Fruit fly (Drosophila melanogaster) whole organism, embryonic: ENCODE data around the gene DhpD.

Experiments
- Aef1 ChIP-seq: fragments of 200-800 bp; sonication (Bioruptor generic); IDR thresholded peaks from 3 replicates; pipeline ENCODE4 v1.3.6; 2022; ENCODE audit warnings: missing biosample characterization, missing genetic modification characterization
- BEAF-32 ChIP-seq: fragments of 200-800 bp; sonication (Bioruptor generic); optimal IDR thresholded peaks from 3 replicates; lab custom pipeline; 2017; ENCODE audit warnings: missing biosample characterization, missing genetic modification characterization, mild to moderate bottlenecking, moderate library complexity, missing genetic modification reagents
- Bgb ChIP-seq: fragments of 200-800 bp; sonication (Bioruptor generic); IDR thresholded peaks from 2 replicates; pipeline ENCODE4 v1.3.6; 2022; ENCODE audit warnings: missing biosample characterization, missing genetic modification characterization; ENCODE audit not compliant: partially characterized antibody
- CG10209 ChIP-seq: fragments of 200-800 bp; sonication (Bioruptor generic); optimal IDR thresholded peaks from 3 replicates; lab custom pipeline; 2017; ENCODE audit warnings: missing biosample characterization, mild to moderate bottlenecking, missing genetic modification characterization, missing genetic modification reagents
- CG10543 ChIP-seq: fragments of 200-800 bp; sonication (Bioruptor generic); optimal IDR thresholded peaks from 3 replicates; lab custom pipeline; 2017; ENCODE audit warnings: missing biosample characterization, mild to moderate bottlenecking, missing genetic modification characterization, moderate library complexity
- CG11456 ChIP-seq: fragments of 200-800 bp; sonication (Bioruptor generic); IDR thresholded peaks from 3 replicates; pipeline ENCODE4 v1.3.6; 2022; ENCODE audit warnings: missing biosample characterization, missing genetic modification characterization
- CG12942 ChIP-seq: fragments of 200-800 bp; sonication (Bioruptor generic); optimal IDR thresholded peaks from 3 replicates; lab custom pipeline; 2016; ENCODE audit warnings: missing biosample characterization, missing genetic modification characterization
- CG13287 ChIP-seq: fragments of 200-800 bp; sonication (Bioruptor generic); IDR thresholded peaks from 2 replicates; pipeline ENCODE4 v1.3.6; 2022; ENCODE audit warnings: missing biosample characterization, missing genetic modification characterization; ENCODE audit not compliant: partially characterized antibody
- CG14441 ChIP-seq: fragments of 200-800 bp; sonication (Bioruptor generic); IDR thresholded peaks from 2 replicates; pipeline ENCODE4 v1.3.6; 2022; ENCODE audit warnings: missing biosample characterization, missing genetic modification characterization
- CG14965 ChIP-seq: fragments of 200-800 bp; sonication (Bioruptor generic); optimal IDR thresholded peaks from 2 replicates; lab custom pipeline; 2016; ENCODE audit warnings: missing biosample characterization, missing genetic modification characterization, borderline replicate concordance
- CG1603 ChIP-seq: fragments of 200-800 bp; sonication (Bioruptor generic); optimal IDR thresholded peaks from 2 replicates; lab custom pipeline; 2019; ENCODE audit warnings: missing biosample characterization, mild to moderate bottlenecking, missing genetic modification characterization, moderate library complexity
- CG17186 ChIP-seq: fragments of 200-800 bp; sonication (Bioruptor generic); optimal IDR thresholded peaks from 3 replicates; lab custom pipeline; 2017; ENCODE audit warnings: missing biosample characterization, missing genetic modification reagents, missing genetic modification characterization
- CG17829 ChIP-seq: fragments of 200-800 bp; optimal IDR thresholded peaks from 2 replicates; lab custom pipeline; 2019; ENCODE audit warnings: missing biosample characterization, mild to moderate bottlenecking, missing genetic modification characterization, moderate library complexity
- CG1792 ChIP-seq: fragments of 200-800 bp; sonication (Bioruptor generic); optimal IDR thresholded peaks from 2 replicates; lab custom pipeline; 2016; ENCODE audit warnings: missing biosample characterization, missing genetic modification characterization
- CG18476 ChIP-seq: fragments of 200-800 bp; sonication (Bioruptor generic); optimal IDR thresholded peaks from 2 replicates; lab custom pipeline; 2016; ENCODE audit warnings: missing biosample characterization, mild to moderate bottlenecking, missing genetic modification characterization
- CG32532 ChIP-seq: fragments of 200-800 bp; sonication (Bioruptor generic); IDR thresholded peaks from 2 replicates; pipeline ENCODE4 v1.3.6; 2022; ENCODE audit warnings: missing biosample characterization, missing genetic modification characterization
- CG3281 ChIP-seq: fragments of 200-800 bp; sonication (Bioruptor generic); optimal IDR thresholded peaks from 3 replicates; lab custom pipeline; 2017; ENCODE audit warnings: missing biosample characterization, mild to moderate bottlenecking, missing genetic modification characterization
- CG5953 ChIP-seq: fragments of 200-800 bp; sonication (Bioruptor generic); IDR thresholded peaks from 2 replicates; pipeline ENCODE4 v1.3.6; 2022; ENCODE audit warnings: missing biosample characterization, missing genetic modification characterization
- CG7556 ChIP-seq: fragments of 200-800 bp; sonication (Bioruptor generic); optimal IDR thresholded peaks from 2 replicates; lab custom pipeline; 2017; ENCODE audit warnings: missing biosample characterization, mild to moderate bottlenecking, missing genetic modification characterization
- CG7987 ChIP-seq: fragments of 200-800 bp; sonication (Bioruptor generic); optimal IDR thresholded peaks from 2 replicates; lab custom pipeline; 2018; ENCODE audit warnings: missing biosample characterization, mild to moderate bottlenecking, missing genetic modification characterization, moderate library complexity
- CG8478 ChIP-seq: fragments of >200 bp; optimal IDR thresholded peaks from 2 replicates; lab custom pipeline; 2018
- CG8924 ChIP-seq: fragments of 200-800 bp; optimal IDR thresholded peaks from 3 replicates; lab custom pipeline; 2019; ENCODE audit warnings: missing biosample characterization, mild to moderate bottlenecking, missing genetic modification characterization, moderate library complexity
- H2.0 ChIP-seq: fragments of 200-800 bp; sonication (Bioruptor generic); IDR thresholded peaks from 2 replicates; pipeline ENCODE4 v1.3.6; 2022; ENCODE audit warnings: missing biosample characterization, missing genetic modification characterization
- Hmr ChIP-seq: fragments of 200-800 bp; sonication (Bioruptor generic); optimal IDR thresholded peaks from 3 replicates; lab custom pipeline; 2017; ENCODE audit warnings: mild to moderate bottlenecking, missing biosample characterization, missing genetic modification reagents, missing genetic modification characterization
- MBD-R2 ChIP-seq: fragments of 200-800 bp; sonication (Bioruptor generic); IDR thresholded peaks from 2 replicates; pipeline ENCODE4 v1.3.6; 2022; ENCODE audit warnings: missing biosample characterization, missing genetic modification characterization
- NC2β ChIP-seq: fragments of 200-800 bp; sonication (Bioruptor generic); optimal IDR thresholded peaks from 2 replicates; lab custom pipeline; 2016; ENCODE audit warnings: missing biosample characterization, missing genetic modification characterization
- Sry-δ ChIP-seq: fragments of 200-800 bp; sonication (Bioruptor generic); optimal IDR thresholded peaks from 2 replicates; lab custom pipeline; 2016; ENCODE audit warnings: missing biosample characterization, missing genetic modification characterization
- ac ChIP-seq: fragments of 200-800 bp; sonication (Bioruptor generic); optimal IDR thresholded peaks from 3 replicates; lab custom pipeline; 2017; ENCODE audit warnings: missing biosample characterization, mild to moderate bottlenecking, missing genetic modification characterization
- dm ChIP-seq: fragments of 200-800 bp; sonication (Bioruptor generic); optimal IDR thresholded peaks from 3 replicates; lab custom pipeline; 2016; ENCODE audit warnings: missing biosample characterization, missing genetic modification characterization
- esg ChIP-seq: fragments of 200-800 bp; sonication (Bioruptor generic); conservative IDR thresholded peaks from 2 replicates; pipeline ENCODE4 v1.3.6; 2022; ENCODE audit warnings: missing biosample characterization, missing genetic modification characterization
- ewg ChIP-seq: fragments of 200-800 bp; sonication (Bioruptor generic); optimal IDR thresholded peaks from 3 replicates; lab custom pipeline; 2017; ENCODE audit warnings: mild to moderate bottlenecking, missing biosample characterization, missing genetic modification reagents, missing genetic modification characterization
- ftz-f1 ChIP-seq: fragments of 200-800 bp; sonication (Bioruptor generic); optimal IDR thresholded peaks from 2 replicates; lab custom pipeline; 2016; ENCODE audit warnings: missing biosample characterization, missing genetic modification characterization
- gem ChIP-seq: fragments of 200-800 bp; sonication (Bioruptor generic); optimal IDR thresholded peaks from 2 replicates; lab custom pipeline; 2019; ENCODE audit warnings: missing biosample characterization, mild to moderate bottlenecking, missing genetic modification characterization, moderate library complexity
- gsb ChIP-seq: fragments of 200-800 bp; sonication (Bioruptor generic); IDR thresholded peaks from 2 replicates; pipeline ENCODE4 v1.3.6; 2022; ENCODE audit warnings: missing biosample characterization, missing genetic modification characterization
- her ChIP-seq: fragments of 200-800 bp; sonication (Bioruptor generic); optimal IDR thresholded peaks from 2 replicates; lab custom pipeline; 2016; ENCODE audit warnings: missing biosample characterization, missing genetic modification characterization
- ind ChIP-seq: fragments of 200-800 bp; sonication (Bioruptor generic); optimal IDR thresholded peaks from 3 replicates; lab custom pipeline; 2016; ENCODE audit warnings: missing biosample characterization, missing genetic modification characterization
- mld ChIP-seq: fragments of 200-800 bp; sonication (Bioruptor generic); IDR thresholded peaks from 3 replicates; pipeline ENCODE4 v1.3.6; 2022; ENCODE audit warnings: missing biosample characterization, missing genetic modification characterization; ENCODE audit not compliant: partially characterized antibody
- org-1 ChIP-seq: fragments of 200-800 bp; sonication (Bioruptor generic); optimal IDR thresholded peaks from 2 replicates; lab custom pipeline; 2017; ENCODE audit warnings: missing biosample characterization, missing genetic modification characterization
- otp ChIP-seq: fragments of 200-800 bp; sonication (Bioruptor generic); IDR thresholded peaks from 3 replicates; pipeline ENCODE4, ENCODE4 v1.3.6; 2022; ENCODE audit warnings: missing biosample characterization, missing genetic modification characterization
- sens-2 ChIP-seq: fragments of 200-800 bp; sonication (Bioruptor generic); IDR thresholded peaks from 2 replicates; pipeline ENCODE4 v1.3.6; 2022; ENCODE audit warnings: missing biosample characterization, missing genetic modification characterization
- sna ChIP-seq: fragments of 200-800 bp; sonication (Bioruptor generic); IDR thresholded peaks from 2 replicates; pipeline ENCODE4 v1.3.6; 2022; ENCODE audit warnings: missing biosample characterization, missing genetic modification characterization; ENCODE audit not compliant: partially characterized antibody
- stc ChIP-seq: fragments of 200-800 bp; sonication (Bioruptor generic); IDR thresholded peaks from 2 replicates; pipeline ENCODE4 v1.3.6; 2022; ENCODE audit warnings: missing biosample characterization, missing genetic modification characterization
- stwl ChIP-seq: fragments of 200-800 bp; sonication (Bioruptor generic); optimal IDR thresholded peaks from 3 replicates; lab custom pipeline; 2018; ENCODE audit warnings: missing biosample characterization, mild to moderate bottlenecking, missing genetic modification characterization, moderate library complexity
- tx ChIP-seq: fragments of 200-800 bp; sonication (Bioruptor generic); optimal IDR thresholded peaks from 2 replicates; lab custom pipeline; 2016; ENCODE audit warnings: missing biosample characterization, missing genetic modification characterization
- unpg ChIP-seq: fragments of 200-800 bp; sonication (Bioruptor generic); optimal IDR thresholded peaks from 3 replicates; lab custom pipeline; 2018; ENCODE audit warnings: missing biosample characterization, mild to moderate bottlenecking, missing genetic modification characterization, moderate library complexity
- wor ChIP-seq: fragments of 200-800 bp; sonication (Bioruptor generic); IDR thresholded peaks from 2 replicates; pipeline ENCODE4 v1.3.6; 2022; ENCODE audit warnings: missing biosample characterization, missing genetic modification characterization

Gene DhpD

DNA sequence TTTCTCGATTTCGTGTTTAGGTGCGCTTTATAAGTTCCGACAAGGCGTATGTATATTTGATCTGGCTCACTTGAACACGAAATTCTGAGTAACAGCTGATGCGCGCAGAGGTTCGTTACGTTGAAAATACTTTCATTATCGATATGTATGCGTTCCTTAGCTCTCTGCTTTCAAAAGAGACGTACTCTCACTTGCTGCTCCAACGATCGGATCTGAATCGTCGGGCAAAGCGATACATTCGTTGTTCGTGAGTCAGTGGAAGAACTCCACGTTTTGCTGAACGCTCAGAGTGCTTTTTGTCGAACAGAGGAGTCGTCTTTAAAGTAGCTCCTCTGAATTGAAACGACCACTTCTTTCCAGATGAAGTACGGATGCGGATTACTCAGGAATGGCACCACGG, 32.0 kb downstream of the DhpD start, which contains the start of gene beta-Man (continued):
- TF ChIP-seq CG17186 (GFP tag; lab: Kevin White, UChicago) (peak; percentile 79), CG7987 (GFP tag; lab: Kevin White, UChicago) (peak; percentile 1), CG17829 (tag; lab: Kevin White, UChicago) (peak; percentile 11), ind (GFP tag; lab: Kevin White, UChicago) (no peak), Bgb (GFP tag; lab: Robert Waterston, UW) (peak; percentile 61; the same call in 1 of the 2 replicates), stwl (tag; lab: Kevin White, UChicago) (peak; percentile 76), org-1 (GFP tag; lab: Kevin White, UChicago) (no peak), dm (GFP tag; lab: Kevin White, UChicago) (peak; percentile 32), tx (no peak), ac (GFP tag; lab: Kevin White, UChicago) (no peak), wor (GFP tag; lab: Robert Waterston, UW) (no peak), sna (GFP tag; lab: Robert Waterston, UW) (no peak), CG14441 (GFP tag; lab: Robert Waterston, UW) (no peak), CG13287 (peak; percentile 47; the same call in 1 of the 2 replicates), Sry-δ (GFP tag; lab: Kevin White, UChicago) (peak; percentile 51), unpg (GFP tag; lab: Kevin White, UChicago) (no peak), MBD-R2 (GFP tag; lab: Robert Waterston, UW) (peak; percentile 57; the same call in 1 of the 2 replicates), CG5953 (no peak), her (peak; percentile 98), gsb (GFP tag; lab: Robert Waterston, UW) (no peak), CG10209 (GFP tag; lab: Kevin White, UChicago) (no peak), CG1603 (tag; lab: Kevin White, UChicago) (peak; percentile 52), CG10543 (no peak)

DNA sequence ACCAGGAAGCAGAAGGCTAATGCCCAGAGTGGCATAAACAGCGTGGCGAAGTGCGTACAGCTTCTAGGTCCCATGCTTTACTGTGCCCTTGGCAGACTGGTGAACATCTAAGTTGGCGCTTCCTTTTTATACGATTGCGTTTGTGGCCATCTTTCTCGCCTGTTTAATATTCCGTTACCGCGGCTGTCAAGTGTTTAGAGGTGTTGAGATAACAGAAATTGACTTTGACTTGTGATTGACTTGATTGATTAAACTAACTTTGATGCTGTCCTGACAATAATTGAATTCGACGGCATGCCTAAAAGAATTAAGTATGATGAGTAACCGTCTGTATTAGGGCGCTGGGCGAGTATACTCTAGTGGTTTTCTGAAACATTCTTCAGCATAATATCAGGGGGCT, 38.9 kb downstream of the DhpD start, which contains the start of gene Dsk:
Dsk (minus strand) TSS at position 101 of the 400 bp plus-strand sequence.
- no peak for TF ChIP-seq CG14965 (GFP tag; lab: Kevin White, UChicago)
- TF ChIP-seq esg (GFP tag; lab: Robert Waterston, UW): 0 out of 2 replicates have a peak, but pooled peaks have one; percentile 8

dm6 chr3R:4186820-4187540, 42.1 kb downstream of the DhpD start:
- TF ChIP-seq CG8478 (lab: Kevin White, UChicago) (no peak), CG18476 (GFP tag; lab: Kevin White, UChicago) (no peak), CG7556 (GFP tag; lab: Kevin White, UChicago) (no peak), CG8924 (tag; lab: Kevin White, UChicago) (no peak), wor (GFP tag; lab: Robert Waterston, UW) (no peak), stc (GFP tag; lab: Robert Waterston, UW) (no peak), CG11456 (GFP tag; lab: Robert Waterston, UW) (no peak), Aef1 (no peak), ftz-f1 (GFP tag; lab: Kevin White, UChicago) (no peak), CG3281 (GFP tag; lab: Kevin White, UChicago) (no peak), CG1792 (GFP tag; lab: Kevin White, UChicago) (no peak), CG32532 (GFP tag; lab: Robert Waterston, UW) (no peak), mld (GFP tag; lab: Robert Waterston, UW) (no peak), gem (tag; lab: Kevin White, UChicago) (no peak), ewg (GFP tag; lab: Kevin White, UChicago) (no peak), CG12942 (GFP tag; lab: Kevin White, UChicago) (no peak), CG14965 (GFP tag; lab: Kevin White, UChicago) (no peak), NC2β (GFP tag; lab: Kevin White, UChicago) (no peak), Hmr (GFP tag; lab: Kevin White, UChicago) (peak; percentile 35), BEAF-32 (GFP tag; lab: Kevin White, UChicago) (no peak), her (no peak), otp (GFP tag; lab: Robert Waterston, UW) (no peak), Bgb (GFP tag; lab: Robert Waterston, UW) (peak; percentile 49), sens-2 (GFP tag; lab: Robert Waterston, UW) (no peak), H2.0 (no peak)
